Worm (Caenorhabditis elegans) whole organism, mixed stage, embryonic: ENCODE results near the gene epc-1.

Experiments
- M03D4.4 ChIP-seq: sonication (generic microtip); optimal IDR thresholded peaks from 2 replicates; lab custom pipeline; 2017; ENCODE audit warnings: mild to moderate bottlenecking, missing genetic modification characterization, missing compliant biosample characterization
- bed-3 ChIP-seq: fragments of 200-800 bp; sonication (Bioruptor generic); optimal IDR thresholded peaks from 3 replicates; lab custom pipeline; 2018; ENCODE audit warnings: mild to moderate bottlenecking, missing genetic modification characterization, moderate library complexity, missing compliant biosample characterization
- blmp-1 ChIP-seq: fragments of 150-350 bp; optimal IDR thresholded peaks from 2 replicates; lab custom pipeline; 2014; ENCODE audit warnings: missing biosample characterization, missing genetic modification characterization
- ceh-39 ChIP-seq: fragments of 150-350 bp; optimal IDR thresholded peaks from 2 replicates; lab custom pipeline; 2014; ENCODE audit warnings: missing biosample characterization, missing genetic modification characterization
- ceh-43 ChIP-seq: fragments of 200-800 bp; sonication (Bioruptor generic); optimal IDR thresholded peaks from 2 replicates; lab custom pipeline; 2018; ENCODE audit warnings: mild to moderate bottlenecking, missing genetic modification characterization, moderate library complexity, missing compliant biosample characterization
- ceh-83 ChIP-seq: fragments of 200-800 bp; sonication (Bioruptor generic); optimal IDR thresholded peaks from 2 replicates; lab custom pipeline; 2018; ENCODE audit warnings: mild to moderate bottlenecking, missing genetic modification characterization, missing compliant biosample characterization
- ces-1 ChIP-seq: fragments of 150-350 bp; optimal IDR thresholded peaks from 2 replicates; lab custom pipeline; 2014; ENCODE audit warnings: missing biosample characterization, missing genetic modification reagents, missing genetic modification characterization
- cnd-1 ChIP-seq: fragments of 200-800 bp; sonication (Bioruptor generic); optimal IDR thresholded peaks from 2 replicates; lab custom pipeline; 2018; ENCODE audit warnings: mild to moderate bottlenecking, missing genetic modification characterization, missing compliant biosample characterization
- drap-1 ChIP-seq: fragments of 200-800 bp; sonication (Bioruptor generic); optimal IDR thresholded peaks from 3 replicates; lab custom pipeline; 2018; ENCODE audit warnings: mild to moderate bottlenecking, missing genetic modification characterization, missing compliant biosample characterization
- elt-1 ChIP-seq: sonication (generic microtip); optimal IDR thresholded peaks from 2 replicates; lab custom pipeline; 2017; ENCODE audit warnings: missing genetic modification characterization, mild to moderate bottlenecking, missing compliant biosample characterization, antibody characterized with exemption, moderate library complexity, borderline replicate concordance; ENCODE audit not compliant: insufficient read depth
- elt-3 ChIP-seq: fragments of 150-350 bp; optimal IDR thresholded peaks from 2 replicates; lab custom pipeline; 2014; ENCODE audit warnings: missing biosample characterization, missing genetic modification characterization
- flh-1 ChIP-seq: fragments of 200-800 bp; sonication (Bioruptor generic); optimal IDR thresholded peaks from 2 replicates; lab custom pipeline; 2018; ENCODE audit warnings: mild to moderate bottlenecking, missing genetic modification characterization, moderate library complexity, missing compliant biosample characterization
- ham-2 ChIP-seq: fragments of 200-800 bp; sonication (Bioruptor generic); optimal IDR thresholded peaks from 2 replicates; lab custom pipeline; 2018; ENCODE audit warnings: mild to moderate bottlenecking, missing genetic modification characterization, missing compliant biosample characterization
- hlh-1 ChIP-seq: fragments of 150-350 bp; optimal IDR thresholded peaks from 2 replicates; lab custom pipeline; 2014; ENCODE audit warnings: missing biosample characterization, missing genetic modification reagents, missing genetic modification characterization
- lin-13 ChIP-seq: fragments of 150-350 bp; optimal IDR thresholded peaks from 2 replicates; lab custom pipeline; 2014; ENCODE audit warnings: missing biosample characterization, missing genetic modification characterization
- lin-32 ChIP-seq: fragments of 200-800 bp; sonication (Bioruptor generic); optimal IDR thresholded peaks from 2 replicates; lab custom pipeline; 2018; ENCODE audit warnings: mild to moderate bottlenecking, missing genetic modification characterization, missing compliant biosample characterization
- lsy-2 ChIP-seq: fragments of 150-350 bp; optimal IDR thresholded peaks from 2 replicates; lab custom pipeline; 2014; ENCODE audit warnings: missing biosample characterization, missing genetic modification characterization
- mab-5 ChIP-seq: fragments of 150-350 bp; optimal IDR thresholded peaks from 2 replicates; lab custom pipeline; 2014; ENCODE audit warnings: missing biosample characterization, missing genetic modification characterization
- mep-1 ChIP-seq: fragments of 150-350 bp; optimal IDR thresholded peaks from 2 replicates; lab custom pipeline; 2017; ENCODE audit warnings: missing biosample characterization, missing genetic modification reagents, missing genetic modification characterization, inconsistent platforms
- mls-2 ChIP-seq: sonication (generic microtip); optimal IDR thresholded peaks from 2 replicates; lab custom pipeline; 2016; ENCODE audit warnings: mild to moderate bottlenecking, missing genetic modification characterization, moderate library complexity, missing compliant biosample characterization
- nhr-12 ChIP-seq: fragments of 150-350 bp; optimal IDR thresholded peaks from 2 replicates; lab custom pipeline; 2014; ENCODE audit warnings: missing biosample characterization, missing genetic modification characterization
- nhr-2 ChIP-seq: fragments of 150-350 bp; optimal IDR thresholded peaks from 2 replicates; lab custom pipeline; 2014; ENCODE audit warnings: missing biosample characterization, missing genetic modification characterization
- nhr-237 ChIP-seq: fragments of 150-350 bp; optimal IDR thresholded peaks from 2 replicates; lab custom pipeline; 2014; ENCODE audit warnings: missing biosample characterization, missing genetic modification characterization
- nhr-28 ChIP-seq: fragments of 150-350 bp; optimal IDR thresholded peaks from 2 replicates; lab custom pipeline; 2014; ENCODE audit warnings: missing biosample characterization, missing genetic modification characterization
- nhr-76 ChIP-seq: sonication (generic microtip); optimal IDR thresholded peaks from 2 replicates; lab custom pipeline; 2017; ENCODE audit warnings: missing biosample characterization, missing genetic modification characterization
- pha-4 ChIP-seq: fragments of 150-350 bp; optimal IDR thresholded peaks from 2 replicates; lab custom pipeline; 2018; ENCODE audit warnings: missing biosample characterization, missing genetic modification reagents, missing genetic modification characterization
- sem-2 ChIP-seq: fragments of 200-800 bp; sonication (Bioruptor generic); optimal IDR thresholded peaks from 2 replicates; lab custom pipeline; 2018; ENCODE audit warnings: mild to moderate bottlenecking, missing genetic modification characterization, missing compliant biosample characterization
- snpc-4 ChIP-seq: fragments of 150-350 bp; optimal IDR thresholded peaks from 2 replicates; lab custom pipeline; 2014; ENCODE audit warnings: missing biosample characterization, missing genetic modification characterization
- sptf-1 ChIP-seq: sonication (generic microtip); optimal IDR thresholded peaks from 2 replicates; lab custom pipeline; 2017; ENCODE audit warnings: mild to moderate bottlenecking, missing genetic modification characterization, moderate library complexity, missing compliant biosample characterization
- tbx-8 ChIP-seq: fragments of 200-800 bp; sonication (Bioruptor generic); optimal IDR thresholded peaks from 2 replicates; lab custom pipeline; 2018; ENCODE audit warnings: mild to moderate bottlenecking, missing genetic modification characterization, moderate library complexity, missing compliant biosample characterization
- unc-120 ChIP-seq: sonication (generic microtip); optimal IDR thresholded peaks from 2 replicates; lab custom pipeline; 2017; ENCODE audit warnings: missing genetic modification characterization, missing compliant biosample characterization; ENCODE audit not compliant: poor library complexity, severe bottlenecking
- unc-39 ChIP-seq: fragments of 150-350 bp; optimal IDR thresholded peaks from 2 replicates; lab custom pipeline; 2014; ENCODE audit warnings: missing biosample characterization, missing genetic modification characterization
- unc-62 ChIP-seq: fragments of 150-350 bp; optimal IDR thresholded peaks from 2 replicates; lab custom pipeline; 2014; ENCODE audit warnings: missing biosample characterization, missing genetic modification reagents, missing genetic modification characterization
- zip-8 ChIP-seq: fragments of 150-350 bp; optimal IDR thresholded peaks from 2 replicates; lab custom pipeline; 2014; ENCODE audit warnings: missing biosample characterization, missing genetic modification characterization
- ztf-11 ChIP-seq: fragments of 150-350 bp; optimal IDR thresholded peaks from 2 replicates; lab custom pipeline; 2014; ENCODE audit warnings: missing biosample characterization, missing genetic modification characterization

epc-1 gene

DNA sequence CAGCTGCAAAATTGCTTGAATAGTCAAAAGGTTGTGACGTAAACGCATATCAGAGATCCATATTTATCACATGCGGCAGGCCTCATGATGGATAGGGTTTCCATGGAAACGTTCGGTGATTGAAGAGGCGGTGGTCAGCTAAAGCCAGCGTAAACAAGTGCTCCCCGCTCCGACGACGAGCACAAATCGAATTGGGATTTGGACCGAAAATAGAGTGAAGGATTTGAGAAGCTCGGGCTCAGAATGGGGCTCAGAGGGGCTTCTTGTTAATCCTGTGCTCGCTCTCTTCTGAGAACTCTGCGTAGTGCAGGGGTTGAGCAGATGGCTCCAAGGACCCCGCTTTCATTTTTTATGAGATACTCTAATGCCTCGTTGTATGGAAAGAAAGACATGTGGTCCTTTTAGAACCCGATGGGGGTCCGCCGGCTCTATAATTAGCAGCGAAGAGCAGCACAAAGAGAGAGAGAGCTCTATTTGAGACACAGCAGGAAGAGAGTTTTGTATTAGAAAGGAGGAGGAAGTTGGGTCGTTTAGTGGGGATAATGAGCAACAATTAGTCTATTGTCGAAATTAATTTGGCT lies 7.6 kb upstream of the epc-1 start (continued):
- TF ChIP-seq mab-5 (tag; lab: Kevin White, UChicago) = no peak
- no peak for TF ChIP-seq sem-2 (GFP tag; lab: Kevin White, UChicago)
- TF ChIP-seq ztf-11 = no peak
- no peak for TF ChIP-seq unc-39 (tag; lab: Kevin White, UChicago)

ce11 chrIII:12614669-12615451 lies 6.5 kb upstream of the epc-1 start:
- TF ChIP-seq drap-1 (GFP tag; lab: Kevin White, UChicago) (no peak), ztf-11 (no peak), flh-1 (GFP tag; lab: Kevin White, UChicago) (no peak), snpc-4 (tag; lab: Kevin White, UChicago) (no peak), lin-13 (tag; lab: Kevin White, UChicago) (peak; percentile 20), M03D4.4 (tag; lab: Kevin White, UChicago) (no peak), nhr-2 (tag; lab: Kevin White, UChicago) (peak; percentile 58), cnd-1 (tag; lab: Kevin White, UChicago) (peak; percentile 75), blmp-1 (no peak), tbx-8 (GFP tag; lab: Kevin White, UChicago) (peak; percentile 31), elt-1 (tag; lab: Kevin White, UChicago) (peak; percentile 74), nhr-12 (tag; lab: Kevin White, UChicago) (no peak), hlh-1 (tag; lab: Kevin White, UChicago) (peak; percentile 61), ceh-83 (GFP tag; lab: Kevin White, UChicago) (no peak), ham-2 (GFP tag; lab: Kevin White, UChicago) (peak; percentile 50), elt-3 (tag; lab: Kevin White, UChicago) (no peak), ces-1 (GFP tag; lab: Kevin White, UChicago) (peak; percentile 90), mls-2 (tag; lab: Kevin White, UChicago) (peak; percentile 54), bed-3 (no peak), ceh-43 (GFP tag; lab: Kevin White, UChicago) (peak; percentile 54), unc-62 (GFP tag; lab: Kevin White, UChicago) (peak; percentile 61), ceh-39 (peak; percentile 51), mep-1 (tag; lab: Kevin White, UChicago) (no peak), nhr-76 (tag; lab: Kevin White, UChicago) (no peak), nhr-237 (tag; lab: Kevin White, UChicago) (no peak), nhr-28 (tag; lab: Kevin White, UChicago) (no peak), zip-8 (tag; lab: Kevin White, UChicago) (peak; percentile 84), lsy-2 (tag; lab: Kevin White, UChicago) (no peak), unc-120 (tag; lab: Kevin White, UChicago) (peak; percentile 23), sptf-1 (tag; lab: Kevin White, UChicago) (no peak), unc-39 (tag; lab: Kevin White, UChicago) (no peak), sem-2 (GFP tag; lab: Kevin White, UChicago) (no peak), lin-32 (peak; percentile 61), pha-4 (no peak), mab-5 (tag; lab: Kevin White, UChicago) (no peak)

- no peak for TF ChIP-seq ces-1 (GFP tag; lab: Kevin White, UChicago)
- no peak for TF ChIP-seq drap-1 (GFP tag; lab: Kevin White, UChicago)
- no peak for TF ChIP-seq mep-1 (tag; lab: Kevin White, UChicago)
These were observed 5.8 kb upstream of the epc-1 start for ce11 chrIII:12614161-12614560.
